Worm (Caenorhabditis elegans): ENCODE results near the gene gid-2.

DNA sequence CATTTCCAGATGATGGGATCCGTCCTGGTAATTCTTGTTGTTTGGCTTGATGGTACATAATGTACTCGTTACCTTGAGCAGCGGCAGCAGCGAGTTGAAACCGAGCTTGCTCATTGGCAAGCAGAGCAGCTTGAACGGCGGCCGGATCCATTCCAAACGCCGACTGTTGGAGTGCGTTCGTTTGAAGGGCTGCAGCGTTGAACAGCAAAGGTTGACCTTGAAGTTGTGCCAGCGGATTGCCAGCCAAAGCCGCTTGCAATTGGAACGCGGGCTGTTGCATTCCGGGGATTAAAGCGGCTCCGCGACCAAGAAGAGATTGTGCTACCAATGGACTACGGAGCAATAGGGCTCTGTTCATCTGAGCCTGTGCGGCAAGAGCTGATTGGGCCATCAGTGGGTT, 7.4 kb upstream of the gid-2 start:
- TF ChIP-seq snpc-4 (tag; optimal IDR thresholded peaks at IDR 0.05) (no peak), sup-37 (GFP tag; optimal IDR thresholded peaks at IDR 0.05) (no peak), ztf-11 (tag; optimal IDR thresholded peaks at IDR 0.05) (no peak), mdl-1 (tag; optimal IDR thresholded peaks at IDR 0.05) (no peak), ces-1 (GFP tag; optimal IDR thresholded peaks at IDR 0.05) (no peak), jun-1 (tag; optimal IDR thresholded peaks at IDR 0.05) (no peak), aha-1 (tag; optimal IDR thresholded peaks at IDR 0.05) (no peak), fkh-10 (GFP tag; optimal IDR thresholded peaks at IDR 0.05) (no peak), hpl-2 (GFP tag; optimal IDR thresholded peaks at IDR 0.05) (no peak), tbx-2 (tag; optimal IDR thresholded peaks at IDR 0.05) (no peak), ceh-63 (GFP tag; optimal IDR thresholded peaks at IDR 0.05) (no peak), zag-1 (tag; optimal IDR thresholded peaks at IDR 0.05) (no peak)
